Fruit fly (Drosophila melanogaster) whole organism, wandering third instar larva: ENCODE results near the gene CG10469.

Experiments
- Abd-B ChIP-seq: fragments of >200 bp; optimal IDR thresholded peaks from 2 replicates; lab custom pipeline; 2017; ENCODE audit warnings: missing biosample characterization, missing genetic modification characterization
- CG9705 ChIP-seq: fragments of 200-800 bp; sonication (Bioruptor generic); optimal IDR thresholded peaks from 2 replicates; lab custom pipeline; 2018; ENCODE audit warnings: missing biosample characterization, mild to moderate bottlenecking, missing genetic modification characterization
- CrebA ChIP-seq: fragments of 200-800 bp; sonication (Bioruptor generic); optimal IDR thresholded peaks from 2 replicates; lab custom pipeline; 2016; ENCODE audit warnings: missing biosample characterization, mild to moderate bottlenecking, missing genetic modification characterization, borderline replicate concordance
- Dfd ChIP-seq: fragments of >200 bp; optimal IDR thresholded peaks from 2 replicates; lab custom pipeline; 2017; ENCODE audit warnings: missing biosample characterization, missing genetic modification characterization
- GATAd ChIP-seq: sonication (Bioruptor generic); optimal IDR thresholded peaks from 2 replicates; lab custom pipeline; 2016; ENCODE audit warnings: missing biosample characterization, missing genetic modification characterization
- HLH106 ChIP-seq: fragments of 200-800 bp; optimal IDR thresholded peaks from 3 replicates; lab custom pipeline; 2019; ENCODE audit warnings: missing biosample characterization, mild to moderate bottlenecking, missing genetic modification characterization, moderate library complexity
- Hnf4 ChIP-seq: fragments of 200-800 bp; sonication (Bioruptor generic); optimal IDR thresholded peaks from 2 replicates; lab custom pipeline; 2016; ENCODE audit warnings: missing biosample characterization, mild to moderate bottlenecking, missing genetic modification characterization
- Hr78 ChIP-seq: fragments of >200 bp; optimal IDR thresholded peaks from 2 replicates; lab custom pipeline; 2017; ENCODE audit warnings: missing biosample characterization, missing genetic modification characterization
- Hr83 ChIP-seq: fragments of 200-300 bp; sonication (Bioruptor generic); optimal IDR thresholded peaks from 2 replicates; lab custom pipeline; 2016; ENCODE audit warnings: missing biosample characterization, mild to moderate bottlenecking, missing genetic modification characterization, moderate library complexity; ENCODE audit not compliant: poor library complexity, severe bottlenecking
- Myc ChIP-seq: fragments of >200 bp; optimal IDR thresholded peaks from 2 replicates; lab custom pipeline; 2017
- N ChIP-seq: fragments of >200 bp; optimal IDR thresholded peaks from 2 replicates; lab custom pipeline; 2018; ENCODE audit warnings: missing biosample characterization, missing external identifiers, missing genetic modification characterization
- Rel ChIP-seq, 2 experiments: fragments of 200-800 bp; sonication (Bioruptor generic) in 1 of 2; optimal IDR thresholded peaks; 2 replicates in 1 of 2; 3 replicates in 1 of 2; lab custom pipeline; 2016 to 2019; ENCODE audit warnings: mild to moderate bottlenecking in 2 of 2, missing biosample characterization in 2 of 2, missing genetic modification characterization in 2 of 2, moderate library complexity in 1 of 2
- Sp1 ChIP-seq: fragments of 200-800 bp; sonication (Bioruptor generic); optimal IDR thresholded peaks from 3 replicates; lab custom pipeline; 2019; ENCODE audit warnings: missing biosample characterization, mild to moderate bottlenecking, missing genetic modification characterization, moderate library complexity
- brk ChIP-seq: fragments of 200-800 bp; sonication (Bioruptor generic); optimal IDR thresholded peaks from 2 replicates; lab custom pipeline; 2016; ENCODE audit warnings: missing biosample characterization, mild to moderate bottlenecking, missing genetic modification characterization
- dl ChIP-seq, 2 experiments: fragments of 175-275, 200-275 bp in 1 of 2; fragments of 200-275 bp in 1 of 2; sonication (Bioruptor generic); optimal IDR thresholded peaks; lab custom pipeline; 2018; ENCODE audit warnings: mild to moderate bottlenecking in 2 of 2, missing biosample characterization in 2 of 2, missing genetic modification characterization in 2 of 2, moderate library complexity in 2 of 2; ENCODE audit not compliant: partially characterized antibody in 2 of 2, insufficient read depth in 1 of 2
- dmrt93B ChIP-seq: fragments of 200-800 bp; sonication (Bioruptor generic); optimal IDR thresholded peaks from 2 replicates; lab custom pipeline; 2018; ENCODE audit warnings: missing biosample characterization, mild to moderate bottlenecking, missing genetic modification characterization
- ey ChIP-seq: fragments of 200-800 bp; sonication (Bioruptor generic); optimal IDR thresholded peaks from 2 replicates; lab custom pipeline; 2016; ENCODE audit warnings: missing biosample characterization, missing genetic modification characterization
- foxo ChIP-seq, 2 experiments: fragments of 200-800 bp; sonication (Bioruptor generic); optimal IDR thresholded peaks; 2 replicates in 1 of 2; 3 replicates in 1 of 2; lab custom pipeline; 2016 to 2017; ENCODE audit warnings: missing biosample characterization in 2 of 2, missing genetic modification characterization in 2 of 2
- h ChIP-seq: fragments of 200-800 bp; sonication (Bioruptor generic); optimal IDR thresholded peaks from 3 replicates; lab custom pipeline; 2016; ENCODE audit warnings: missing biosample characterization, mild to moderate bottlenecking, missing genetic modification characterization
- jim ChIP-seq: fragments of 175-275, 200-325 bp; sonication (Bioruptor generic); optimal IDR thresholded peaks from 2 replicates; lab custom pipeline; 2016; ENCODE audit warnings: missing biosample characterization, mild to moderate bottlenecking, missing genetic modification characterization
- lola ChIP-seq: fragments of >200 bp; optimal IDR thresholded peaks from 2 replicates; lab custom pipeline; 2017; ENCODE audit warnings: missing biosample characterization, missing genetic modification characterization
- psq ChIP-seq: fragments of 200-800 bp; sonication (Bioruptor generic); optimal IDR thresholded peaks from 3 replicates; lab custom pipeline; 2017; ENCODE audit warnings: missing biosample characterization, mild to moderate bottlenecking, missing genetic modification characterization, moderate library complexity
- sage ChIP-seq: fragments of 200-800 bp; sonication (Bioruptor generic); optimal IDR thresholded peaks from 2 replicates; lab custom pipeline; 2016; ENCODE audit warnings: missing biosample characterization, mild to moderate bottlenecking, missing genetic modification characterization
- tai ChIP-seq: sonication (Bioruptor generic); optimal IDR thresholded peaks from 2 replicates; lab custom pipeline; 2016; ENCODE audit warnings: missing biosample characterization, missing genetic modification characterization
- usp ChIP-seq: fragments of >200 bp; optimal IDR thresholded peaks from 2 replicates; lab custom pipeline; 2017; ENCODE audit warnings: missing biosample characterization, missing genetic modification characterization
- woc ChIP-seq: sonication (Bioruptor generic); optimal IDR thresholded peaks from 2 replicates; lab custom pipeline; 2016; ENCODE audit warnings: missing biosample characterization, mild to moderate bottlenecking, missing genetic modification characterization

CG10469 gene

DNA sequence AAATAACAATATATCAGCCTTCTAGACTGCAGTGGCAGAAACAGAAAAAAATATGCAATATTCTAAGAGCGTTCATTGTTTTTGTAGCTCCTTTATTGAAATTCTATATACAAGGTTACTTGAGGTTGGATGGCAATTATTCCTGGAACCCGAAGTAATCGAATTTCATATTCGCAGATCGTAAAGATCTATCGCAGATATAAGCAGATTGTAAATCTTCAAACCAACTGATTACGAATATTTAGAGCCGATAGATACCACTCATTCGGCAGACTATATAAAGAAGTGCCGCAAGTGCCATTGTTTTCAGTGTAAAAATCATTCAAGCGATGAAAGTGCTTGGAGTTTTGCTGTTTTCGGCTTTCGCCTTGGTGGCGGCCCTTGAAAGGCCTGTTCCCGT, 41.1 kb downstream of the CG10469 start, which contains the start of gene Jon65Aii:
Gene Jon65Aii (plus strand): TSS at position 301 of the 400 bp plus-strand sequence.
- TF ChIP-seq jim (no peak), woc (GFP tag; lab: Kevin White, UChicago) (no peak)

DNA sequence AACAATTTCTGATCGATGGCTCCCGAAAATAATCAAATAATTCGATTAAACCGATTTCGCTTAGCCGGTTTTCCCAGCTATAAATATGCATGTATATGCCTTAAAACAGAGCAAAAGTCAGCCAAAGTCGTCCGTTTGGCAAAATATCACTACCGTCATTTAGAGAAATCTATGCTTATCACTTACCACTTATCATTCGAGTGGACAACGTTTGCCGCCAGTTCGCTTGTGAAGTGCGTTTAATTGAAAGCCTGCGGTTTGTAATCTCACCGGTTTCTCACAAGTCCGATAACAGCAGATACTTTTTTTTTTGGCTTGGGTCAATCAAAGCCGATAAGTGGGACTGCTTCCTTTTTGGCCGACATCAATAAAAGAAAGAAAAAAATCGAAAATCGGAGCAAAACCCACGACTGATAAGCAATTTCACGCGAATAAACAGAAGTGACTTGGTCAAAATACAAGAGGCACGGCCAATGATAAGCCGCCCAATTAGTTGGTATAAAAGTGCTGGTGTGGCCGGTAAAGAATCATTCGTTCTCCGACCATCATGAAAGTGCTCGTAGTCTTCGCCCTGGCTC, 42.8 kb downstream of the CG10469 start, which contains the start of gene Jon65Aiii:
Gene Jon65Aiii (plus strand): TSS at position 528 of the 578 bp plus-strand sequence.
- TF ChIP-seq Rel (GFP tag; optimal IDR thresholded peaks at IDR 0.05; lab: Kevin White, UChicago) (no peak), Rel (tag; optimal IDR thresholded peaks at IDR 0.05; lab: Kevin White, UChicago) (no peak), dmrt93B (GFP tag; lab: Kevin White, UChicago) (no peak), Sp1 (GFP tag; lab: Kevin White, UChicago) (no peak), N (GFP tag; lab: Kevin White, UChicago) (no peak), ey (no peak), Hnf4 (GFP tag; lab: Kevin White, UChicago) (no peak), Hr78 (no peak), lola (GFP tag; lab: Kevin White, UChicago) (no peak), HLH106 (tag; lab: Kevin White, UChicago) (no peak), CrebA (GFP tag; lab: Kevin White, UChicago) (peak; percentile 32), Dfd (GFP tag; lab: Kevin White, UChicago) (no peak), Hr83 (GFP tag; lab: Kevin White, UChicago) (no peak), sage (no peak), Abd-B (no peak), CG9705 (GFP tag; lab: Kevin White, UChicago) (no peak), GATAd (GFP tag; lab: Kevin White, UChicago) (no peak), foxo (GFP tag; optimal IDR thresholded peaks at IDR 0.05; lab: Kevin White, UChicago) (no peak), psq (GFP tag; lab: Kevin White, UChicago) (no peak), woc (GFP tag; lab: Kevin White, UChicago) (no peak), brk (GFP tag; lab: Kevin White, UChicago) (no peak), Myc (no peak), usp (GFP tag; lab: Kevin White, UChicago) (no peak), tai (no peak), dl (GFP tag; optimal IDR thresholded peaks at IDR 0.05; lab: Kevin White, UChicago; ENCODE audit: insufficient read depth in 1 of 2, partially characterized antibody in 2 of 2) (peak in 1 of 2 experiments; percentile 62), h (GFP tag; lab: Kevin White, UChicago) (peak; percentile 88)
